Fruit fly (Drosophila melanogaster) S2 (cell line): ENCODE results near the gene CG13043.

Experiments
- CG8478 ChIP-seq: fragments of >200 bp; optimal IDR thresholded peaks from 2 replicates; lab custom pipeline; 2018
- CTCF ChIP-seq, 2 experiments: fragments of >200 bp; optimal IDR thresholded peaks; 2 replicates each; lab custom pipeline; 2018

The CG13043 gene

DNA sequence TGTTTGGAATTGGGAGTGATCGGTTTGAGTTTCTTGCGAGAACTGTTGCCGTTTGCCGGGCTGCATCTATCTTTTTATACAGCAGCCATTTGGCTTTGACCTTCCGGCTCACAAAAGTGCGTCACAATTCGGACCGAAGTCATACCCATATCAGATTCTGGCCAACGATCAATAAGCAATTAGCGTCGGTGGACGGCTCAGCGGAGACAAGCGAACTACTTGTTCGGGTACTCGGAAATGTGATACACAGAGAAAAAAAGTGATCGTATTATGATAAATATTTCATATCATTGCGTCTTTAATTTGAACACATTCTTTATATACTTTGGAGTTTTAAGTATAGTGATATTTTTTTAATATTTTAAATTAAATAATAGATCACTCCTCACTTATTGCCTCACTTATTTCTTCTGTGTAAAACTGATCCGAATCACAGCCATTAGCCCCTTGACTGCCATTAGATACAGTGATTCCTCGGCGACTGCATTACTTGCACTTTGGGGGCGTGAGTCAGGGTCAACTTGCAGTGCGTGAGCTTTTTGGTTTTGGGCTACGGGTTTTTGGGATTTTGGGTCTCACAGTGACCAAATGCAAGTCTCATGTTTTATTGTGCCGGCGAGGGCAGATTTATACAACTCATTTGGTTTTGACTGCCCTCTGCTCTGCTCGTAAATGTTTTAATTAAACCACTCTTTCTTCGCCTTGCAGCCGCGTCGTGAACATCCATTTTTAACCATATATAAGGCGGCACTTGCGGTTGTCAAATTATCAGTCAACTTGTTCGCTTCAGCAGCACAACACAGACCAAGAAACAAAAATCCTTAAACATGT is at the start of gene CG13043, which contains the start of gene CG13063:
TSS of gene CG13043 (minus strand) at position 51 of the 831 bp plus-strand sequence.
TSS of gene CG13063 (plus strand) at position 781 of the 831 bp plus-strand sequence.
- no peak for TF ChIP-seq CTCF (optimal IDR thresholded peaks at IDR 0.05; lab: Kevin White, UChicago)
- no peak for TF ChIP-seq CG8478 (lab: Kevin White, UChicago)

- no peak for TF ChIP-seq CG8478 (lab: Kevin White, UChicago)
- TF ChIP-seq CTCF (optimal IDR thresholded peaks at IDR 0.05; lab: Kevin White, UChicago): no peak
Observed at dm6 chr3L:16354197-16354596, 48.5 kb upstream of the CG13043 start, which contains the start of gene Pdh. Gene Pdh (minus strand): TSS chr3L:16354297.

dm6 chr3L:16351770-16352429 is 46.2 kb upstream of the CG13043 start, which contains the start of the genes Golgin104 and Tcs3:
Gene Golgin104 (minus strand): TSS chr3L:16351951.
Gene Tcs3 (plus strand): TSS chr3L:16351991.
- TF ChIP-seq CTCF (optimal IDR thresholded peaks at IDR 0.05; lab: Kevin White, UChicago) (no peak), CG8478 (lab: Kevin White, UChicago) (no peak)

DNA sequence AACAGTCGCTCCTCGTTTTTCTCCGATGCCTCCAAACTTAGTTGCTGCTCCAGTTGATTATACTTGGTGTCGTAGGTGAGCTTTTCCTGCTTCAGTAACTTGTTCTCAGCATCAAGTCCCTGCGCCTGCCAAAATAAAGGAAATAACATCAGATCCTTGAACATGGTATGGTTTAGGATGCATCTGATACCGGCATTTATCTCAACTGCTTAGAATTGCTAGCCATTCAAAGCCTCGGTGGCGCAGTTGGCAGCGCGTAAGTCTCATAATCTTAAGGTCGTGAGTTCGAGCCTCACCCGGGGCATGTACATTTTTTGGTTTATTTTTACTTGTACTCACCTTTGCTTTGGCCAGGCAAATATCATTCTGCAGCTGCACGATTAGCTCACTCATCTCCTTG is 44.0 kb upstream of the CG13043 start:
- no peak for TF ChIP-seq CG8478 (lab: Kevin White, UChicago)
- no peak for TF ChIP-seq CTCF (optimal IDR thresholded peaks at IDR 0.05; lab: Kevin White, UChicago)

dm6 chr3L:16347914-16348313 is 42.2 kb upstream of the CG13043 start, which contains the start of gene mRpS34:
Gene mRpS34 (plus strand): TSS chr3L:16348074.
- no peak for TF ChIP-seq CG8478 (lab: Kevin White, UChicago)
- no peak for TF ChIP-seq CTCF (optimal IDR thresholded peaks at IDR 0.05; lab: Kevin White, UChicago)

DNA sequence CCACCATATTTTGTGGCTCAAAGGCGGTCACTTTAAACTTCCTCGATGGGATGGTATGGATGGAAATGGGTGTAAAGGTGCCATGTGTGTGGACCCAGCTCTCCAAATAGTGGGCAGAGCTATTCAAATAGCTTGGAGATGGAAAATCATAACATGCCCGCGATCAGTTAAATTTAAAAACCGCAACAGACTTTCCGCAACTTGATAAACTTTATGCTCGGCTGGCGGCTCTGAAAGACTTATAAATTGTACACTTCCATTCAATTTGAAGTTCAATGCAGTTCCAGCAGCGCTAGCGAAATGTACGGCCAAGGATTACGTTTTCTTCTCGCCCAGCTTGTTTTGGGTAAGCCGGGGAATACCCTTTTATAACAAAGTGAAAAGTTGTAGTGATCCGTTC is 40.4 kb upstream of the CG13043 start, which contains the start of gene CG33257:
TSS of gene CG33257 (plus strand) at position 301 of the 400 bp plus-strand sequence.
- TF ChIP-seq CTCF (optimal IDR thresholded peaks at IDR 0.05; lab: Kevin White, UChicago) (no peak), CG8478 (lab: Kevin White, UChicago) (no peak)

DNA sequence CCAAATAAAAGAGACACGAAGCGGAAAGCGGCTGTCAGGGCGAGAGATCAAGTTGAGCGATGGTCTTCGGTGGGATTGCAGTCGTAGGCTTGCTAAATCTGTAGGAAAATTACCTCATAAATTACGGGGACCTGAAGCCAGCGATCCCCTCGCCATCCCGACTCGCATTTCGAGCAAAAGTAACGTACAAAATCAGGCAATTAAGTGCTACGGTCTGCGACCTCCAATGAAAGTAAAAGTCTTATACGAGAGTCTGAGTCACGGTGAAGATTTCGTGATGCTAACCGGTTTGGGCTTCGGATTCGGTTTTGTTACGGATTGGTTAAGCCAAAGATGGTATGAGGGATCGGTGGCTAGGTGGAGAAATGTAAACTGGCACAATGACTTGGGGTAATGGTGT is 34.2 kb upstream of the CG13043 start:
- no peak for TF ChIP-seq CG8478 (lab: Kevin White, UChicago)
- no peak for TF ChIP-seq CTCF (optimal IDR thresholded peaks at IDR 0.05; lab: Kevin White, UChicago)

dm6 chr3L:16339463-16339862 is 33.8 kb upstream of the CG13043 start:
- TF ChIP-seq CG8478 (lab: Kevin White, UChicago) (no peak), CTCF (optimal IDR thresholded peaks at IDR 0.05; lab: Kevin White, UChicago) (no peak)

dm6 chr3L:16338703-16339102 is 33.0 kb upstream of the CG13043 start, which contains the start of gene CG4998:
Gene CG4998 (plus strand): TSS chr3L:16339003.
- TF ChIP-seq CG8478 (lab: Kevin White, UChicago) (no peak), CTCF (optimal IDR thresholded peaks at IDR 0.05; lab: Kevin White, UChicago) (no peak)

dm6 chr3L:16337739-16338138 is 32.1 kb upstream of the CG13043 start:
- TF ChIP-seq CG8478 (lab: Kevin White, UChicago): no peak
- no peak for TF ChIP-seq CTCF (optimal IDR thresholded peaks at IDR 0.05; lab: Kevin White, UChicago)

- no peak for TF ChIP-seq CG8478 (lab: Kevin White, UChicago)
- no peak for TF ChIP-seq CTCF (optimal IDR thresholded peaks at IDR 0.05; lab: Kevin White, UChicago)
Observed at dm6 chr3L:16334876-16335275, 29.2 kb upstream of the CG13043 start.

DNA sequence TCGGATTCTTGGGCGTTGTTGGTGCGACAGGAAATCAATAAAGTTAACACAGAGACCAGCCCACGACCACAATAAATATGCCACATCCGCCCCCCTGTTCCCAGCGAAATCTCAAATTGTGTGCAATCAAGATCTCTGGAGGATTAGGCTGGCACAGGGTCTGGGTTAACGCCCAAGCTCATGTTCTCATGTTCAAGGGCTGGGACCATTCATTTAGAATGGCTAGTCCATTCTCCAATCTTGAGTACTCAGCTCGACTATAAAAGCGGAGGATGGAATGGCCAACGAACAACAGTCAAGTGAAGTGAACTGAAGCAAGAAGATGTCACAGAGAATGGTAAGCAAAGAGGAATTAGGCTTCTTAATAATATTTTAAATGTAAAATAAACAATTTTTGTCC is 27.3 kb upstream of the CG13043 start, which contains the start of gene CG13056:
TSS of gene CG13056 (plus strand) at position 301 of the 400 bp plus-strand sequence.
- TF ChIP-seq CTCF (optimal IDR thresholded peaks at IDR 0.05; lab: Kevin White, UChicago) (no peak), CG8478 (lab: Kevin White, UChicago) (no peak)

DNA sequence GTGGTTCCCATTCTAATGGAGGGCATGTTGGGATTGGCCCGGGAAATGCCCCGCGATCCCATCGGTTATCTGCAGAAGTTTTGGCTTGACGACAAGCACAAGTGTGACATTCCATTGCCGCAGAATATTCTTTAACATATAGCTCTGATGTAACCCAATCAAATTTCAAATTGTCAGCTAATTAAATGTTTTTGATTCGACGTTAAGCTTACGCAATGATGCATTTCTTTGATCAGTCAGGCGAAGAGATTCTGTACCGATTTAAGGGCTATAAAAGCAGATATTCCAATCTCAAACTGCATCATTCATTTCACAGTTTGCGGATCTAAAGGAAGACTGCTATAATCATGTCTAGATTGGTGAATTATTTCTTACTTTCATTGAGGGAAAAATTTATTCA is 26.0 kb upstream of the CG13043 start, which contains the start of gene retinin:
TSS of gene retinin (plus strand) at position 301 of the 400 bp plus-strand sequence.
- TF ChIP-seq CTCF (optimal IDR thresholded peaks at IDR 0.05; lab: Kevin White, UChicago) (no peak), CG8478 (lab: Kevin White, UChicago) (no peak)

- TF ChIP-seq CTCF (optimal IDR thresholded peaks at IDR 0.05; lab: Kevin White, UChicago) (no peak), CG8478 (lab: Kevin White, UChicago) (no peak)
Observed at dm6 chr3L:16330740-16331139, 25.1 kb upstream of the CG13043 start, which contains the start of gene CG33060. Gene CG33060 (plus strand): TSS chr3L:16331040.
